Fruit fly (Drosophila melanogaster) whole organism, prepupa: ENCODE measurements around the gene dao.

Source experiments
- CG11762 ChIP-seq: fragments of 200-800 bp; sonication (Bioruptor generic); optimal IDR thresholded peaks from 3 replicates; lab custom pipeline; 2016; ENCODE audit warnings: missing biosample characterization, missing genetic modification characterization; ENCODE audit not compliant: insufficient read depth
- CG15336 ChIP-seq: fragments of 200-800 bp; sonication (Bioruptor generic); IDR thresholded peaks from 2 replicates; pipeline ENCODE4 v1.3.6; 2022; ENCODE audit warnings: missing biosample characterization, missing genetic modification characterization
- CG16779 ChIP-seq: fragments of 200-800 bp; sonication (Bioruptor generic); optimal IDR thresholded peaks from 3 replicates; lab custom pipeline; 2017; ENCODE audit warnings: missing biosample characterization, mild to moderate bottlenecking, missing genetic modification characterization
- CG6163 ChIP-seq: fragments of 200-800 bp; sonication (Bioruptor generic); IDR thresholded peaks from 3 replicates; pipeline ENCODE4 v1.3.6; 2022; ENCODE audit warnings: missing biosample characterization, missing genetic modification characterization
- CG6276 ChIP-seq: fragments of 200-800 bp; sonication (Bioruptor generic); optimal IDR thresholded peaks from 2 replicates; lab custom pipeline; 2017; ENCODE audit warnings: missing biosample characterization, mild to moderate bottlenecking, missing genetic modification characterization
- CG6854 ChIP-seq: fragments of 200-800 bp; sonication (Bioruptor generic); optimal IDR thresholded peaks from 2 replicates; lab custom pipeline; 2017; ENCODE audit warnings: missing biosample characterization, mild to moderate bottlenecking, missing genetic modification characterization
- Ets96B ChIP-seq: fragments of 200-800 bp; optimal IDR thresholded peaks from 2 replicates; lab custom pipeline; 2019; ENCODE audit warnings: missing biosample characterization, mild to moderate bottlenecking, missing genetic modification characterization, moderate library complexity
- Gug ChIP-seq: fragments of 200-800 bp; sonication (Bioruptor generic); IDR thresholded peaks from 2 replicates; pipeline ENCODE4 v1.3.6; 2022; ENCODE audit warnings: missing biosample characterization, missing genetic modification characterization
- Hr39 ChIP-seq: fragments of 200-800 bp; sonication (Bioruptor generic); optimal IDR thresholded peaks from 2 replicates; lab custom pipeline; 2016; ENCODE audit warnings: missing biosample characterization, missing genetic modification characterization
- Sox102F ChIP-seq: fragments of 200-800 bp; sonication (Bioruptor generic); optimal IDR thresholded peaks from 2 replicates; lab custom pipeline; 2016; ENCODE audit warnings: missing biosample characterization, mild to moderate bottlenecking, missing genetic modification characterization
- lz ChIP-seq: fragments of 200-800 bp; sonication (Bioruptor generic); optimal IDR thresholded peaks from 3 replicates; lab custom pipeline; 2016; ENCODE audit warnings: missing biosample characterization, missing genetic modification characterization
- spab ChIP-seq: fragments of 200-800 bp; sonication (Bioruptor generic); optimal IDR thresholded peaks from 2 replicates; lab custom pipeline; 2017; ENCODE audit warnings: missing biosample characterization, mild to moderate bottlenecking, missing genetic modification characterization, missing genetic modification reagents
- topi ChIP-seq: fragments of 200-800 bp; sonication (Bioruptor generic); optimal IDR thresholded peaks from 3 replicates; lab custom pipeline; 2016; ENCODE audit warnings: missing biosample characterization, missing genetic modification characterization

DNA sequence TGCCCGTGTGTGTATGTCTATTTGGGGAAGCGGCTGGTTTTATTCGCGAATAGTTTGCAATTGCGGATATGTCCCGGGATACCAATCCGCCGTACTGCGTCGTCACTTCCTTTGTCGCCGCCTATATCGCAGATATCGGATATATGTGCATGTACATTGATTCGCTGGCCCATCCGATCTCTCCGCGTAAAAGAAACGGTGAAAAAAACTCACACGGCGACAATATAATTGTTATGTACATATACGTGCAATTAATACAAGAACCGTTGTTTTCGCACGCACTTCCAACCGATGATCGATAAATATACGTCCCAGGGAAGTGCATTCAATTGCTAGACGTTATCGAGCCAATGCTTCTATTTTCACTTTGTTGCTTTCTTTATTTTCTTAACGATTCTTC is 22.7 kb downstream of the dao start:
- TF ChIP-seq topi (GFP tag; lab: Kevin White, UChicago) = no peak
- no peak for TF ChIP-seq lz (GFP tag; lab: Kevin White, UChicago)
- TF ChIP-seq CG6276 (GFP tag; lab: Kevin White, UChicago) = no peak
- no peak for TF ChIP-seq Sox102F (GFP tag; lab: Kevin White, UChicago)
- TF ChIP-seq Ets96B = no peak
- no peak for TF ChIP-seq CG6854 (GFP tag; lab: Kevin White, UChicago)
- TF ChIP-seq Gug (GFP tag; lab: Robert Waterston, UW) = no peak
- no peak for TF ChIP-seq Hr39 (GFP tag; lab: Kevin White, UChicago)
- TF ChIP-seq spab (GFP tag; lab: Kevin White, UChicago) = no peak
- no peak for TF ChIP-seq CG15336 (GFP tag; lab: Robert Waterston, UW)
- no peak for TF ChIP-seq CG16779 (tag; lab: Kevin White, UChicago)
- TF ChIP-seq CG11762 (GFP tag; lab: Kevin White, UChicago) = no peak
- TF ChIP-seq CG6163 (GFP tag; lab: Robert Waterston, UW) = no peak
